Worm (Caenorhabditis elegans): Measurements from ENCODE around the gene F39F10.4.

- TF ChIP-seq hnd-1 (tag; optimal IDR thresholded peaks at IDR 0.05) (no peak), scrt-1 (GFP tag; IDR thresholded peaks at IDR 0.05) (no peak), ama-1 (optimal IDR thresholded peaks at IDR 0.05) (no peak), aly-1 (tag; optimal IDR thresholded peaks at IDR 0.05) (no peak), sea-1 (GFP tag; conservative IDR thresholded peaks at IDR 0.05) (no peak), tbx-37 (GFP tag; conservative IDR thresholded peaks at IDR 0.05) (no peak), ceh-13 (GFP tag; optimal IDR thresholded peaks at IDR 0.05) (no peak), hmbx-1 (tag; optimal IDR thresholded peaks at IDR 0.05) (no peak)
Measured at ce11 chrX:16923636-16924035, 20.1 kb upstream of the F39F10.4 start, which contains the start of gene C30E1.4.
